Fruit fly (Drosophila melanogaster) S2 (cell line): ENCODE data around the gene mthl11.

Experiments
- CG8478 ChIP-seq: fragments of >200 bp; optimal IDR thresholded peaks from 2 replicates; lab custom pipeline; 2018
- CTCF ChIP-seq, 2 experiments: fragments of >200 bp; optimal IDR thresholded peaks; 2 replicates each; lab custom pipeline; 2018

dm6 chr3R:10351960-10352458 is 48.8 kb upstream of the mthl11 start:
- TF ChIP-seq CTCF (optimal IDR thresholded peaks at IDR 0.05; lab: Kevin White, UChicago) (no peak), CG8478 (lab: Kevin White, UChicago) (no peak)
